Fruit fly (Drosophila melanogaster) whole organism, embryonic: ENCODE measurements around the gene CG33490.

ENCODE experiments used
- Aef1 ChIP-seq: fragments of 200-800 bp; sonication (Bioruptor generic); IDR thresholded peaks from 3 replicates; pipeline ENCODE4 v1.3.6; 2022; ENCODE audit warnings: missing biosample characterization, missing genetic modification characterization
- CG10267 ChIP-seq: fragments of 200-800 bp; sonication (Bioruptor generic); optimal IDR thresholded peaks from 2 replicates; lab custom pipeline; 2018; ENCODE audit warnings: missing biosample characterization, mild to moderate bottlenecking, missing genetic modification characterization, moderate library complexity
- CG10366 ChIP-seq: fragments of 200-800 bp; sonication (Bioruptor generic); IDR thresholded peaks from 2 replicates; pipeline ENCODE4 v1.3.6; 2022; ENCODE audit warnings: missing biosample characterization, missing genetic modification characterization
- CG11085 ChIP-seq: fragments of 200-800 bp; sonication (Bioruptor generic); IDR thresholded peaks from 2 replicates; pipeline ENCODE4 v1.3.6; 2022; ENCODE audit warnings: missing biosample characterization, missing genetic modification characterization
- CG11560 ChIP-seq: fragments of 200-800 bp; sonication (Bioruptor generic); IDR thresholded peaks from 3 replicates; pipeline ENCODE4 v1.3.6; 2022; ENCODE audit warnings: missing biosample characterization, missing genetic modification characterization
- CG11695 ChIP-seq: fragments of 200-800 bp; sonication (Bioruptor generic); IDR thresholded peaks from 3 replicates; pipeline ENCODE4 v1.3.6; 2022; ENCODE audit warnings: missing biosample characterization, missing genetic modification characterization
- CG12071 ChIP-seq: fragments of 200-800 bp; sonication (Bioruptor generic); optimal IDR thresholded peaks from 3 replicates; lab custom pipeline; 2018; ENCODE audit warnings: missing biosample characterization, mild to moderate bottlenecking, missing genetic modification characterization
- CG12659 ChIP-seq: fragments of 200-800 bp; sonication (Bioruptor generic); optimal IDR thresholded peaks from 3 replicates; lab custom pipeline; 2017; ENCODE audit warnings: mild to moderate bottlenecking, missing biosample characterization, missing genetic modification reagents, missing genetic modification characterization
- CG12744 ChIP-seq: fragments of 200-800 bp; sonication (Bioruptor generic); optimal IDR thresholded peaks from 2 replicates; lab custom pipeline; 2016; ENCODE audit warnings: missing biosample characterization, missing genetic modification characterization
- CG12769 ChIP-seq: fragments of 200-800 bp; sonication (Bioruptor generic); optimal IDR thresholded peaks from 2 replicates; lab custom pipeline; 2019; ENCODE audit warnings: missing biosample characterization, mild to moderate bottlenecking, missing genetic modification characterization, moderate library complexity
- CG13424 ChIP-seq: fragments of 200-800 bp; sonication (Bioruptor generic); optimal IDR thresholded peaks from 2 replicates; lab custom pipeline; 2019; ENCODE audit warnings: missing biosample characterization, mild to moderate bottlenecking, missing genetic modification characterization, moderate library complexity
- CG13894 ChIP-seq: fragments of 200-800 bp; sonication (Bioruptor generic); optimal IDR thresholded peaks from 3 replicates; lab custom pipeline; 2018; ENCODE audit warnings: missing biosample characterization, mild to moderate bottlenecking, missing genetic modification characterization, moderate library complexity
- CG16863 ChIP-seq: fragments of 200-800 bp; sonication (Bioruptor generic); optimal IDR thresholded peaks from 3 replicates; lab custom pipeline; 2016; ENCODE audit warnings: missing biosample characterization, missing genetic modification characterization
- CG17802 ChIP-seq: fragments of 200-800 bp; sonication (Bioruptor generic); optimal IDR thresholded peaks from 2 replicates; lab custom pipeline; 2018; ENCODE audit warnings: missing biosample characterization, mild to moderate bottlenecking, missing genetic modification characterization, moderate library complexity
- CG18764 ChIP-seq: fragments of 200-800 bp; sonication (Bioruptor generic); optimal IDR thresholded peaks from 3 replicates; lab custom pipeline; 2016; ENCODE audit warnings: missing biosample characterization, missing genetic modification characterization
- CG3281 ChIP-seq: fragments of 200-800 bp; sonication (Bioruptor generic); optimal IDR thresholded peaks from 3 replicates; lab custom pipeline; 2017; ENCODE audit warnings: missing biosample characterization, mild to moderate bottlenecking, missing genetic modification characterization
- CG4282 ChIP-seq: fragments of 200-800 bp; sonication (Bioruptor generic); optimal IDR thresholded peaks from 2 replicates; lab custom pipeline; 2016; ENCODE audit warnings: missing biosample characterization, missing genetic modification characterization
- CG6813 ChIP-seq: fragments of 200-800 bp; sonication (Bioruptor generic); optimal IDR thresholded peaks from 2 replicates; lab custom pipeline; 2017; ENCODE audit warnings: missing biosample characterization, missing genetic modification characterization, mild to moderate bottlenecking, moderate library complexity, missing genetic modification reagents
- CG7839 ChIP-seq: fragments of 200-800 bp; sonication (Bioruptor generic); optimal IDR thresholded peaks from 3 replicates; lab custom pipeline; 2018; ENCODE audit warnings: missing biosample characterization, mild to moderate bottlenecking, missing genetic modification characterization, moderate library complexity
- CG8388 ChIP-seq: fragments of 200-800 bp; sonication (Bioruptor generic); optimal IDR thresholded peaks from 2 replicates; lab custom pipeline; 2019; ENCODE audit warnings: missing biosample characterization, mild to moderate bottlenecking, missing genetic modification characterization, moderate library complexity
- Eip74EF ChIP-seq, 2 experiments: fragments of 200-800 bp in 1 of 2; fragments of >200 bp in 1 of 2; sonication (Bioruptor generic) in 1 of 2; optimal IDR thresholded peaks; 2 replicates each; lab custom pipeline; 2017 to 2019; ENCODE audit warnings: missing biosample characterization in 2 of 2, missing genetic modification characterization in 2 of 2, mild to moderate bottlenecking in 1 of 2, moderate library complexity in 1 of 2
- Ets97D ChIP-seq: fragments of 200-800 bp; sonication (Bioruptor generic); optimal IDR thresholded peaks from 3 replicates; lab custom pipeline; 2016; ENCODE audit warnings: missing biosample characterization, missing genetic modification characterization
- Max ChIP-seq: fragments of 200-800 bp; sonication (Bioruptor generic); optimal IDR thresholded peaks from 2 replicates; lab custom pipeline; 2016; ENCODE audit warnings: missing biosample characterization, mild to moderate bottlenecking, missing genetic modification characterization
- Med ChIP-seq: fragments of 200-800 bp; sonication (Bioruptor generic); peaks from one replicate; lab custom pipeline; 2016; ENCODE audit warnings: missing biosample characterization, missing genetic modification characterization, mild to moderate bottlenecking, inconsistent platforms, moderate library complexity
- Mrtf ChIP-seq: fragments of 200-800 bp; sonication (Bioruptor generic); IDR thresholded peaks from 3 replicates; pipeline ENCODE4 v1.3.6; 2022; ENCODE audit warnings: missing biosample characterization, missing genetic modification characterization
- Oli ChIP-seq: fragments of 200-800 bp; sonication (Bioruptor generic); optimal IDR thresholded peaks from 2 replicates; lab custom pipeline; 2018; ENCODE audit warnings: missing biosample characterization, mild to moderate bottlenecking, missing genetic modification characterization, moderate library complexity
- Ravus ChIP-seq: fragments of 200-800 bp; sonication (Bioruptor generic); IDR thresholded peaks from 2 replicates; pipeline ENCODE4 v1.3.6; 2022; ENCODE audit warnings: missing biosample characterization, missing genetic modification characterization
- Six4 ChIP-seq: fragments of 200-800 bp; sonication (Bioruptor generic); optimal IDR thresholded peaks from 2 replicates; lab custom pipeline; 2016; ENCODE audit warnings: missing biosample characterization, missing genetic modification characterization
- Sry-δ ChIP-seq: fragments of 200-800 bp; sonication (Bioruptor generic); optimal IDR thresholded peaks from 2 replicates; lab custom pipeline; 2016; ENCODE audit warnings: missing biosample characterization, missing genetic modification characterization
- cg ChIP-seq: fragments of 200-800 bp; sonication (Bioruptor generic); optimal IDR thresholded peaks from 3 replicates; lab custom pipeline; 2019; ENCODE audit warnings: missing biosample characterization, mild to moderate bottlenecking, missing genetic modification characterization, moderate library complexity
- chif ChIP-seq, 2 experiments: fragments of 200-800 bp; sonication (Bioruptor generic); optimal IDR thresholded peaks; 3 replicates each; lab custom pipeline; 2016; ENCODE audit warnings: missing biosample characterization in 2 of 2, missing genetic modification characterization in 2 of 2
- dpn ChIP-seq, 2 experiments: fragments of 200-800 bp; sonication (Bioruptor generic); optimal IDR thresholded peaks; 3 replicates each; lab custom pipeline; 2016; ENCODE audit warnings: missing biosample characterization in 2 of 2, missing genetic modification characterization in 2 of 2
- eve ChIP-seq, 2 experiments: fragments of >200 bp; optimal IDR thresholded peaks; 2 replicates each; lab custom pipeline; 2017; ENCODE audit warnings: missing biosample characterization in 2 of 2, missing genetic modification characterization in 2 of 2
- ftz-f1 ChIP-seq: fragments of 200-800 bp; sonication (Bioruptor generic); optimal IDR thresholded peaks from 2 replicates; lab custom pipeline; 2016; ENCODE audit warnings: missing biosample characterization, missing genetic modification characterization
- gce ChIP-seq: fragments of 200-800 bp; sonication (Bioruptor generic); IDR thresholded peaks from 3 replicates; pipeline ENCODE4 v1.3.6; 2022; ENCODE audit warnings: missing biosample characterization, missing genetic modification characterization
- gcm2 ChIP-seq: fragments of 200-800 bp; sonication (Bioruptor generic); optimal IDR thresholded peaks from 2 replicates; lab custom pipeline; 2016; ENCODE audit warnings: missing biosample characterization, missing genetic modification characterization
- gfzf ChIP-seq: fragments of 200-800 bp; sonication (Bioruptor generic); optimal IDR thresholded peaks from 2 replicates; lab custom pipeline; 2016; ENCODE audit warnings: missing biosample characterization, mild to moderate bottlenecking, missing genetic modification characterization, moderate library complexity
- inv ChIP-seq: fragments of 200-800 bp; sonication (Bioruptor generic); IDR thresholded peaks from 2 replicates; pipeline ENCODE4 v1.3.6; 2022; ENCODE audit warnings: missing biosample characterization, missing genetic modification characterization; ENCODE audit not compliant: partially characterized antibody
- kay ChIP-seq: fragments of 200-800 bp; sonication (Bioruptor generic); optimal IDR thresholded peaks from 2 replicates; lab custom pipeline; 2016; ENCODE audit warnings: missing biosample characterization, missing genetic modification characterization
- lola ChIP-seq, 3 experiments: fragments of >200 bp in 2 of 3; fragments of 200-800 bp in 1 of 3; sonication (Bioruptor generic) in 1 of 3; optimal IDR thresholded peaks; 2 replicates each; lab custom pipeline; 2017 to 2019; ENCODE audit warnings: missing biosample characterization in 3 of 3, missing genetic modification characterization in 3 of 3, mild to moderate bottlenecking in 1 of 3, moderate library complexity in 1 of 3
- nmo ChIP-seq: fragments of 200-800 bp; sonication (Bioruptor generic); optimal IDR thresholded peaks from 2 replicates; lab custom pipeline; 2018; ENCODE audit warnings: missing biosample characterization, mild to moderate bottlenecking, missing genetic modification characterization, moderate library complexity
- rib ChIP-seq: fragments of 200-800 bp; sonication (Bioruptor generic); IDR thresholded peaks from 2 replicates; pipeline ENCODE4 v1.3.6; 2022; ENCODE audit warnings: missing biosample characterization, missing genetic modification characterization
- sc ChIP-seq, 3 experiments: fragments of >200 bp in 2 of 3; fragments of 200-800 bp in 1 of 3; sonication (Bioruptor generic) in 1 of 3; optimal IDR thresholded peaks; 2 replicates in 2 of 3; 3 replicates in 1 of 3; lab custom pipeline; 2017; ENCODE audit warnings: mild to moderate bottlenecking in 1 of 3, missing biosample characterization in 1 of 3, missing genetic modification characterization in 1 of 3, missing genetic modification reagents in 1 of 3
- sima ChIP-seq: fragments of 200-800 bp; sonication (Bioruptor generic); optimal IDR thresholded peaks from 2 replicates; lab custom pipeline; 2016; ENCODE audit warnings: missing biosample characterization, missing genetic modification characterization
- sisA ChIP-seq: fragments of 200-800 bp; sonication (Bioruptor generic); IDR thresholded peaks from 2 replicates; pipeline ENCODE4 v1.3.6; 2022; ENCODE audit warnings: missing biosample characterization, missing genetic modification characterization
- ssp ChIP-seq: fragments of 200-800 bp; sonication (Bioruptor generic); IDR thresholded peaks from 2 replicates; pipeline ENCODE4 v1.3.6; 2022; ENCODE audit warnings: missing biosample characterization, missing genetic modification characterization
- tup ChIP-seq: fragments of 200-800 bp; sonication (Bioruptor generic); optimal IDR thresholded peaks from 2 replicates; lab custom pipeline; 2016; ENCODE audit warnings: missing biosample characterization, mild to moderate bottlenecking, missing genetic modification characterization, moderate library complexity
- wdn ChIP-seq: fragments of 200-800 bp; sonication (Bioruptor generic); IDR thresholded peaks from 2 replicates; pipeline ENCODE4 v1.3.6; 2022; ENCODE audit warnings: missing biosample characterization, missing genetic modification characterization
- zf30C ChIP-seq: fragments of 200-800 bp; sonication (Bioruptor generic); optimal IDR thresholded peaks from 3 replicates; lab custom pipeline; 2018; ENCODE audit warnings: missing biosample characterization, mild to moderate bottlenecking, missing genetic modification characterization

Gene CG33490

dm6 chr3L:11586794-11587462 lies 12.5 kb upstream of the CG33490 start (continued):
- TF ChIP-seq sc (optimal IDR thresholded peaks at IDR 0.05; lab: Kevin White, UChicago): no peak
- no peak for TF ChIP-seq sc (GFP tag; optimal IDR thresholded peaks at IDR 0.05; lab: Kevin White, UChicago)
- TF ChIP-seq gce (GFP tag; lab: Robert Waterston, UW): peak; percentile 36; the same call in 1 of the 3 replicates
- TF ChIP-seq CG12659 (GFP tag; lab: Kevin White, UChicago): no peak
- no peak for TF ChIP-seq CG3281 (GFP tag; lab: Kevin White, UChicago)
- TF ChIP-seq zf30C (GFP tag; lab: Kevin White, UChicago): no peak
- TF ChIP-seq CG10366 (GFP tag; lab: Robert Waterston, UW): no peak
- peak; percentile 18 for TF ChIP-seq cg (GFP tag; lab: Kevin White, UChicago)
- TF ChIP-seq sima (GFP tag; lab: Kevin White, UChicago): no peak
- TF ChIP-seq ftz-f1 (GFP tag; lab: Kevin White, UChicago): peak; percentile 84
- no peak for TF ChIP-seq CG11085 (GFP tag; lab: Robert Waterston, UW)
- TF ChIP-seq Mrtf (GFP tag; lab: Robert Waterston, UW): no peak
- TF ChIP-seq nmo: no peak
- no peak for TF ChIP-seq tup (GFP tag; lab: Kevin White, UChicago)
- no peak for TF ChIP-seq CG17802 (tag; lab: Kevin White, UChicago)
- TF ChIP-seq dpn (GFP tag; optimal IDR thresholded peaks at IDR 0.05; lab: Kevin White, UChicago): no peak
- no peak for TF ChIP-seq ssp (GFP tag; lab: Robert Waterston, UW)
- peak; percentile 20 for TF ChIP-seq CG6813
- no peak for TF ChIP-seq sisA
- no peak for TF ChIP-seq Ets97D (GFP tag; lab: Kevin White, UChicago)
- peak; percentile 12 for TF ChIP-seq CG12769
- no peak for TF ChIP-seq kay
- TF ChIP-seq Aef1: peak; percentile 16; the same call in 1 of the 3 replicates
- TF ChIP-seq CG4282 (GFP tag; lab: Kevin White, UChicago): no peak
- no peak for TF ChIP-seq CG13894 (tag; lab: Kevin White, UChicago)
- no peak for TF ChIP-seq Ravus
- no peak for TF ChIP-seq CG18764 (GFP tag; lab: Kevin White, UChicago)
- TF ChIP-seq Sry-δ: no peak
- no peak for TF ChIP-seq CG8388 (GFP tag; lab: Kevin White, UChicago)
- TF ChIP-seq rib (GFP tag; lab: Robert Waterston, UW): peak; percentile 69; the same call in 1 of the 2 replicates
- no peak for TF ChIP-seq eve (GFP tag; optimal IDR thresholded peaks at IDR 0.05; lab: Kevin White, UChicago)
- no peak for TF ChIP-seq CG12744 (GFP tag; lab: Kevin White, UChicago)
- 0 out of 2 replicates have a peak, but pooled peaks have one; percentile 21 for TF ChIP-seq inv
- no peak for TF ChIP-seq CG16863 (GFP tag; lab: Kevin White, UChicago)
- TF ChIP-seq CG11560 (tag; lab: Robert Waterston, UW): no peak
- TF ChIP-seq CG10267 (tag; lab: Kevin White, UChicago): no peak
- TF ChIP-seq gcm2 (GFP tag; lab: Kevin White, UChicago): no peak
- no peak for TF ChIP-seq CG12071 (GFP tag; lab: Kevin White, UChicago)
- peak in 1 of 2 experiments; percentile 45 for TF ChIP-seq Eip74EF (GFP tag; optimal IDR thresholded peaks at IDR 0.05; lab: Kevin White, UChicago)
- no peak for TF ChIP-seq CG7839 (tag; lab: Kevin White, UChicago)
- TF ChIP-seq CG13424 (tag; lab: Kevin White, UChicago): no peak
- no peak for TF ChIP-seq Oli (tag; lab: Kevin White, UChicago)
- no peak for TF ChIP-seq lola (GFP tag; optimal IDR thresholded peaks at IDR 0.05; lab: Kevin White, UChicago)
- no peak for TF ChIP-seq Six4 (GFP tag; lab: Kevin White, UChicago)
- no peak for TF ChIP-seq CG11695 (GFP tag; lab: Robert Waterston, UW)
- TF ChIP-seq gfzf: no peak
- no peak for TF ChIP-seq Max (GFP tag; lab: Kevin White, UChicago)
- TF ChIP-seq wdn: no peak
- TF ChIP-seq Med (GFP tag; lab: Kevin White, UChicago): peak; percentile 78
- peak in 1 of 2 experiments; percentile 2 for TF ChIP-seq chif (GFP tag; optimal IDR thresholded peaks at IDR 0.05; lab: Kevin White, UChicago)
